Worm (Caenorhabditis elegans): ENCODE data around the gene math-10.
"Not testable (repeated sequence)": the region's sequence is repeated elsewhere in the genome, so short reads cannot be mapped to it uniquely, and the experiment has no call there.

math-10 gene

DNA sequence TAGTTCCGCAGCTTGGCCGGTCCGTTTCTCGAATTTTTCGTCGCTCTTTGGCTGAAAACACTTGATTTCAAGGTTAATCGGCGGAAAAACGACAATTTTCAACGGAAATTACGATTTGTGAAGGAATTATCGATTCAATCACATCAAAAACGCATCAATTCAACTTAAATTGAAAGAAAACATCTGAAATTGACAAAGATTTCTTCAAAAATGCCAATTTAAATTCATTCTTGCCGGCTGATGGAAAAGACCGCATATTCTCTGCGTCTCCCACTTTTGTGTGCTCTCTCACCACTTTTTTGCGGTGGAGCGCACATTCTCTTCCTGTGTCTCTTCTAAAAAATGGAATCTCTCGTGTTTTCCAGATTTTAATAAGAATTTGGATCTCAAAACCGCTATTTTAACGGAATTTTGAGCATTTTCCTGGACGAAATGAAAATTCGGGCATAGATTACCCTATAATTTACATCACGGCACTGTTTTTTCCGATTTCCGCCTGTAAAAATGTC, 10.0 kb upstream of the math-10 start, which contains the start of gene C16C4.18:
Gene C16C4.18 (minus strand): TSS at position 51 of the 509 bp plus-strand sequence.
- not testable (repeated sequence) for TF ChIP-seq duxl-1 (tag; optimal IDR thresholded peaks at IDR 0.05; ENCODE audit: poor library complexity); snpc-1.2 (GFP tag; IDR thresholded peaks at IDR 0.05); gei-8 (GFP tag; optimal IDR thresholded peaks at IDR 0.05)

- TF ChIP-seq ctbp-1 (GFP tag; IDR thresholded peaks at IDR 0.05); Y48G9A.11 (GFP tag; IDR thresholded peaks at IDR 0.05); ceh-82 (tag; optimal IDR thresholded peaks at IDR 0.05): not testable (repeated sequence)
Observed at ce11 chrII:1862334-1862733, 9.0 kb upstream of the math-10 start, which contains the start of gene fbxb-98. TSS of gene fbxb-98 (plus strand) at chrII:1862634.

DNA sequence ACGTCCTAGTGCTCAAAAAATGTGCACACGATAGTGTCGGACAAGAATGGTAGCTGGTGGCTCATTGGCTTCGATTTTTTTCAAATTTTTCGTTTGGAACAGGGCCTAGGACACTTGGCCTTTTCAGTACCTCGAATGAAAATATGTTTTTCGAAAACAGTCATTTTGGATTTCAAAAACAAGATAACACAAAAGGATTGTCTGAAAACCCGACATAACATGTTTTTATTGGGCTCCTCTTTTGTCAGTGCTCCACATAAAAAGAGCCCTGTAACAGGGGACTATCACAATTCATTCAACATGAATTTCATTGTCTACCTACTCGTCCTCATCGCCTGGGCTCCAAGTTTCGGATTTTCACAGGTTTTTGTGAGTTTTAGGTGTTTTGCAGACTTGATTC, 7.1 kb upstream of the math-10 start, which contains the start of gene C16C4.17:
Gene C16C4.17 (plus strand): TSS at position 301 of the 400 bp plus-strand sequence.
- TF ChIP-seq php-3 (GFP tag; IDR thresholded peaks at IDR 0.05) (no peak), T26A8.4 (GFP tag; IDR thresholded peaks at IDR 0.05) (no peak), pqm-1 (tag; optimal IDR thresholded peaks at IDR 0.05) (no peak), Y5F2A.4 (GFP tag; optimal IDR thresholded peaks at IDR 0.05) (no peak), tra-1 (GFP tag; IDR thresholded peaks at IDR 0.05) (no peak), daf-16 (GFP tag; optimal IDR thresholded peaks at IDR 0.05) (no peak), daf-16 (tag; optimal IDR thresholded peaks at IDR 0.05) (no peak), pha-4 (GFP tag; IDR thresholded peaks at IDR 0.05) (no peak), pha-4 (tag; optimal IDR thresholded peaks at IDR 0.05) (no peak), nhr-28 (tag; optimal IDR thresholded peaks at IDR 0.05) (no peak), nhr-77 (tag; optimal IDR thresholded peaks at IDR 0.05) (no peak), aly-2 (tag; optimal IDR thresholded peaks at IDR 0.05) (no peak), hmg-1.1 (GFP tag; IDR thresholded peaks at IDR 0.05) (no peak), hlh-11 (tag; optimal IDR thresholded peaks at IDR 0.05) (no peak)

- TF ChIP-seq set-16 (GFP tag; IDR thresholded peaks at IDR 0.05) (no peak), pqm-1 (tag; optimal IDR thresholded peaks at IDR 0.05) (peak; percentile 72), nhr-28 (tag; optimal IDR thresholded peaks at IDR 0.05) (peak; percentile 53)
Observed at ce11 chrII:1865683-1866431, 5.5 kb upstream of the math-10 start, which contains the start of gene math-15. TSS of gene math-15 (plus strand) at chrII:1866381.

- TF ChIP-seq daf-16 (GFP tag; optimal IDR thresholded peaks at IDR 0.05), result no peak
- peak; percentile 24 for TF ChIP-seq daf-16 (tag; optimal IDR thresholded peaks at IDR 0.05)
- no peak for TF ChIP-seq nhr-77 (tag; optimal IDR thresholded peaks at IDR 0.05)
- no peak for TF ChIP-seq F49E8.2 (tag; optimal IDR thresholded peaks at IDR 0.05; ENCODE audit: borderline replicate concordance)
- no peak for TF ChIP-seq mxl-3 (GFP tag; optimal IDR thresholded peaks at IDR 0.05)
- TF ChIP-seq aha-1 (tag), result no peak
Observed at ce11 chrII:1869120-1869519, 2.2 kb upstream of the math-10 start, which contains the start of gene math-14. TSS of gene math-14 (plus strand) at chrII:1869420.

- TF ChIP-seq Y75B8A.6 (GFP tag; IDR thresholded peaks at IDR 0.05) (no peak), mep-1 (tag; optimal IDR thresholded peaks at IDR 0.05) (no peak), saeg-2 (GFP tag; IDR thresholded peaks at IDR 0.05) (no peak), hlh-30 (tag; optimal IDR thresholded peaks at IDR 0.05; ENCODE audit: insufficient read depth) (no peak), pqm-1 (tag; optimal IDR thresholded peaks at IDR 0.05) (no peak), pha-4 (GFP tag; IDR thresholded peaks at IDR 0.05) (no peak), pha-4 (tag; optimal IDR thresholded peaks at IDR 0.05) (no peak)
Observed at ce11 chrII:1875658-1876057, 4.3 kb downstream of the math-10 start, which contains the start of gene math-13. TSS of gene math-13 (plus strand) at chrII:1875958.

Measured in whole organism, L4 larva.